Fruit fly (Drosophila melanogaster) whole organism, wandering third instar larva: ENCODE results near the gene Nep6.

Experiments
- CG32264 ChIP-seq: fragments of 200-800 bp; sonication (Bioruptor generic); optimal IDR thresholded peaks from 2 replicates; lab custom pipeline; 2016; ENCODE audit warnings: missing biosample characterization, missing genetic modification characterization
- CG9705 ChIP-seq: fragments of 200-800 bp; sonication (Bioruptor generic); optimal IDR thresholded peaks from 2 replicates; lab custom pipeline; 2018; ENCODE audit warnings: missing biosample characterization, mild to moderate bottlenecking, missing genetic modification characterization
- GATAd ChIP-seq: sonication (Bioruptor generic); optimal IDR thresholded peaks from 2 replicates; lab custom pipeline; 2016; ENCODE audit warnings: missing biosample characterization, missing genetic modification characterization
- Hnf4 ChIP-seq: fragments of 200-800 bp; sonication (Bioruptor generic); optimal IDR thresholded peaks from 2 replicates; lab custom pipeline; 2016; ENCODE audit warnings: missing biosample characterization, mild to moderate bottlenecking, missing genetic modification characterization
- Hr83 ChIP-seq: fragments of 200-300 bp; sonication (Bioruptor generic); optimal IDR thresholded peaks from 2 replicates; lab custom pipeline; 2016; ENCODE audit warnings: missing biosample characterization, mild to moderate bottlenecking, missing genetic modification characterization, moderate library complexity; ENCODE audit not compliant: poor library complexity, severe bottlenecking
- Myc ChIP-seq: fragments of >200 bp; optimal IDR thresholded peaks from 2 replicates; lab custom pipeline; 2017
- br ChIP-seq: fragments of 200-800 bp; sonication (Bioruptor generic); optimal IDR thresholded peaks from 2 replicates; lab custom pipeline; 2016; ENCODE audit warnings: missing biosample characterization, missing genetic modification characterization
- dl ChIP-seq, 2 experiments: fragments of 175-275, 200-275 bp in 1 of 2; fragments of 200-275 bp in 1 of 2; sonication (Bioruptor generic); optimal IDR thresholded peaks; lab custom pipeline; 2018; ENCODE audit warnings: mild to moderate bottlenecking in 2 of 2, missing biosample characterization in 2 of 2, missing genetic modification characterization in 2 of 2, moderate library complexity in 2 of 2; ENCODE audit not compliant: partially characterized antibody in 2 of 2, insufficient read depth in 1 of 2
- h ChIP-seq: fragments of 200-800 bp; sonication (Bioruptor generic); optimal IDR thresholded peaks from 3 replicates; lab custom pipeline; 2016; ENCODE audit warnings: missing biosample characterization, mild to moderate bottlenecking, missing genetic modification characterization
- lola ChIP-seq: fragments of >200 bp; optimal IDR thresholded peaks from 2 replicates; lab custom pipeline; 2017; ENCODE audit warnings: missing biosample characterization, missing genetic modification characterization
- psq ChIP-seq: fragments of 200-800 bp; sonication (Bioruptor generic); optimal IDR thresholded peaks from 3 replicates; lab custom pipeline; 2017; ENCODE audit warnings: missing biosample characterization, mild to moderate bottlenecking, missing genetic modification characterization, moderate library complexity
- sv ChIP-seq: fragments of 200-800 bp; sonication (Bioruptor generic); optimal IDR thresholded peaks from 3 replicates; lab custom pipeline; 2016; ENCODE audit warnings: missing biosample characterization, missing genetic modification characterization
- usp ChIP-seq: fragments of >200 bp; optimal IDR thresholded peaks from 2 replicates; lab custom pipeline; 2017; ENCODE audit warnings: missing biosample characterization, missing genetic modification characterization

dm6 chrX:12777195-12777594 lies 24.3 kb upstream of the Nep6 start:
- TF ChIP-seq CG32264 (GFP tag; lab: Kevin White, UChicago) (no peak), sv (GFP tag; lab: Kevin White, UChicago) (no peak), CG9705 (GFP tag; lab: Kevin White, UChicago) (no peak), Myc (lab: Kevin White, UChicago) (no peak), usp (GFP tag; lab: Kevin White, UChicago) (no peak), Hr83 (no peak), br (no peak), dl (GFP tag; optimal IDR thresholded peaks at IDR 0.05; lab: Kevin White, UChicago; ENCODE audit: insufficient read depth in 1 of 2, partially characterized antibody in 2 of 2) (no peak), Hnf4 (GFP tag; lab: Kevin White, UChicago) (no peak), h (GFP tag; lab: Kevin White, UChicago) (no peak), lola (GFP tag; lab: Kevin White, UChicago) (no peak), psq (no peak), GATAd (GFP tag; lab: Kevin White, UChicago) (no peak)
